Worm (Caenorhabditis elegans) whole organism, L3 larva: ENCODE measurements around the gene Y94H6A.2.

ENCODE experiments used
- ama-1 ChIP-seq: fragments of 150-350 bp; optimal IDR thresholded peaks from 2 replicates; lab custom pipeline; 2018
- elt-1 ChIP-seq: fragments of 150-350 bp; optimal IDR thresholded peaks from 2 replicates; lab custom pipeline; 2014; ENCODE audit warnings: missing biosample characterization, missing genetic modification characterization
- fkh-2 ChIP-seq: fragments of 150-350 bp; optimal IDR thresholded peaks from 2 replicates; lab custom pipeline; 2014; ENCODE audit warnings: missing biosample characterization, missing genetic modification reagents, missing genetic modification characterization
- mml-1 ChIP-seq: fragments of 150-350 bp; sonication (generic microtip); optimal IDR thresholded peaks from 3 replicates; lab custom pipeline; 2014; ENCODE audit warnings: missing biosample characterization, missing genetic modification characterization
- nhr-76 ChIP-seq: fragments of 150-350 bp; sonication (generic microtip); optimal IDR thresholded peaks from 5 replicates; lab custom pipeline; 2014; ENCODE audit warnings: missing biosample characterization, missing genetic modification characterization
- nhr-77 ChIP-seq: fragments of 150-350 bp; optimal IDR thresholded peaks from 2 replicates; lab custom pipeline; 2014; ENCODE audit warnings: missing biosample characterization, missing genetic modification characterization
- snpc-4 ChIP-seq: fragments of 150-350 bp; optimal IDR thresholded peaks from 2 replicates; lab custom pipeline; 2014; ENCODE audit warnings: missing biosample characterization, missing genetic modification characterization
- ztf-11 ChIP-seq: fragments of 150-350 bp; optimal IDR thresholded peaks from 2 replicates; lab custom pipeline; 2014; ENCODE audit warnings: missing biosample characterization, missing genetic modification characterization

DNA sequence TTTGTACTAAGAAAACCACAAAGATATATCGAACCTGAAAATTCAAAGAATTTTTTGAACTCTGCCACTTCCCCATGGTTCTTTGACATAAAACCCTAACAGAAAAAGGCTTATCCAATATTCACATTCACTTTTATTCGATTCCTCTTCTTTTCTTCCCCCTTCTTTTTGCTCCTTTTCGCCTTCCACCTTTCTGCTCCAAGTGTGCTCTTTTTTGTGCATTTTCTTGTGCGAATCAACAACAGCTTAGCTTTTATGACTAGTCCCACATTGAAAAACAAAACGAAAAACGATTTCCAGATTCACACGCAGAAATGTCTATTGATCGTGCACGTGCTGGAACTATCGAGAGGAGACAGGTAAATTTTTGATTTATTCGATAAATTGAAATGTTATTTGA lies 21.5 kb downstream of the Y94H6A.2 start, which contains the start of gene Y54G2A.41:
- TF ChIP-seq nhr-77 (tag; lab: Kevin White, UChicago) (no peak), snpc-4 (tag; lab: Kevin White, UChicago) (no peak), nhr-76 (no peak), elt-1 (tag; lab: Kevin White, UChicago) (no peak), mml-1 (tag; lab: Kevin White, UChicago) (no peak), ama-1 (lab: Kevin White, UChicago) (no peak), fkh-2 (tag; lab: Kevin White, UChicago) (no peak), ztf-11 (tag; lab: Kevin White, UChicago) (no peak)
